Fruit fly (Drosophila melanogaster) whole organism, wandering third instar larva: ENCODE measurements around the gene fh.

Experiments used
- CG32264 ChIP-seq: fragments of 200-800 bp; sonication (Bioruptor generic); optimal IDR thresholded peaks from 2 replicates; lab custom pipeline; 2016; ENCODE audit warnings: missing biosample characterization, missing genetic modification characterization
- CrebA ChIP-seq: fragments of 200-800 bp; sonication (Bioruptor generic); optimal IDR thresholded peaks from 2 replicates; lab custom pipeline; 2016; ENCODE audit warnings: missing biosample characterization, mild to moderate bottlenecking, missing genetic modification characterization, borderline replicate concordance
- Dfd ChIP-seq: fragments of >200 bp; optimal IDR thresholded peaks from 2 replicates; lab custom pipeline; 2017; ENCODE audit warnings: missing biosample characterization, missing genetic modification characterization
- HLH106 ChIP-seq: fragments of 200-800 bp; optimal IDR thresholded peaks from 3 replicates; lab custom pipeline; 2019; ENCODE audit warnings: missing biosample characterization, mild to moderate bottlenecking, missing genetic modification characterization, moderate library complexity
- Hnf4 ChIP-seq: fragments of 200-800 bp; sonication (Bioruptor generic); optimal IDR thresholded peaks from 2 replicates; lab custom pipeline; 2016; ENCODE audit warnings: missing biosample characterization, mild to moderate bottlenecking, missing genetic modification characterization
- Hr78 ChIP-seq: fragments of >200 bp; optimal IDR thresholded peaks from 2 replicates; lab custom pipeline; 2017; ENCODE audit warnings: missing biosample characterization, missing genetic modification characterization
- Hr83 ChIP-seq: fragments of 200-300 bp; sonication (Bioruptor generic); optimal IDR thresholded peaks from 2 replicates; lab custom pipeline; 2016; ENCODE audit warnings: missing biosample characterization, mild to moderate bottlenecking, missing genetic modification characterization, moderate library complexity; ENCODE audit not compliant: poor library complexity, severe bottlenecking
- Mio ChIP-seq: sonication (Bioruptor generic); optimal IDR thresholded peaks from 2 replicates; lab custom pipeline; 2016; ENCODE audit warnings: missing biosample characterization, missing genetic modification characterization
- N ChIP-seq: fragments of >200 bp; optimal IDR thresholded peaks from 2 replicates; lab custom pipeline; 2018; ENCODE audit warnings: missing biosample characterization, missing external identifiers, missing genetic modification characterization
- OdsH ChIP-seq: fragments of 200-800 bp; sonication (Bioruptor generic); optimal IDR thresholded peaks from 2 replicates; lab custom pipeline; 2016; ENCODE audit warnings: missing biosample characterization, mild to moderate bottlenecking, missing genetic modification characterization
- Rel ChIP-seq, 2 experiments: fragments of 200-800 bp; sonication (Bioruptor generic) in 1 of 2; optimal IDR thresholded peaks; 2 replicates in 1 of 2; 3 replicates in 1 of 2; lab custom pipeline; 2016 to 2019; ENCODE audit warnings: mild to moderate bottlenecking in 2 of 2, missing biosample characterization in 2 of 2, missing genetic modification characterization in 2 of 2, moderate library complexity in 1 of 2
- Sp1 ChIP-seq: fragments of 200-800 bp; sonication (Bioruptor generic); optimal IDR thresholded peaks from 3 replicates; lab custom pipeline; 2019; ENCODE audit warnings: missing biosample characterization, mild to moderate bottlenecking, missing genetic modification characterization, moderate library complexity
- br ChIP-seq: fragments of 200-800 bp; sonication (Bioruptor generic); optimal IDR thresholded peaks from 2 replicates; lab custom pipeline; 2016; ENCODE audit warnings: missing biosample characterization, missing genetic modification characterization
- dmrt93B ChIP-seq: fragments of 200-800 bp; sonication (Bioruptor generic); optimal IDR thresholded peaks from 2 replicates; lab custom pipeline; 2018; ENCODE audit warnings: missing biosample characterization, mild to moderate bottlenecking, missing genetic modification characterization
- dsf ChIP-seq: sonication (Bioruptor generic); optimal IDR thresholded peaks from 2 replicates; lab custom pipeline; 2016; ENCODE audit warnings: missing biosample characterization, missing genetic modification characterization, borderline replicate concordance
- ey ChIP-seq: fragments of 200-800 bp; sonication (Bioruptor generic); optimal IDR thresholded peaks from 2 replicates; lab custom pipeline; 2016; ENCODE audit warnings: missing biosample characterization, missing genetic modification characterization
- foxo ChIP-seq, 2 experiments: fragments of 200-800 bp; sonication (Bioruptor generic); optimal IDR thresholded peaks; 2 replicates in 1 of 2; 3 replicates in 1 of 2; lab custom pipeline; 2016 to 2017; ENCODE audit warnings: missing biosample characterization in 2 of 2, missing genetic modification characterization in 2 of 2
- fru ChIP-seq: fragments of 200-800 bp; sonication (Bioruptor generic); optimal IDR thresholded peaks from 3 replicates; lab custom pipeline; 2016; ENCODE audit warnings: missing biosample characterization, mild to moderate bottlenecking, missing genetic modification characterization
- h ChIP-seq: fragments of 200-800 bp; sonication (Bioruptor generic); optimal IDR thresholded peaks from 3 replicates; lab custom pipeline; 2016; ENCODE audit warnings: missing biosample characterization, mild to moderate bottlenecking, missing genetic modification characterization
- jim ChIP-seq: fragments of 175-275, 200-325 bp; sonication (Bioruptor generic); optimal IDR thresholded peaks from 2 replicates; lab custom pipeline; 2016; ENCODE audit warnings: missing biosample characterization, mild to moderate bottlenecking, missing genetic modification characterization
- pan ChIP-seq: fragments of >200 bp; optimal IDR thresholded peaks from 2 replicates; lab custom pipeline; 2017
- rgr ChIP-seq: fragments of 200-800 bp; sonication (Bioruptor generic); optimal IDR thresholded peaks from 3 replicates; lab custom pipeline; 2016; ENCODE audit warnings: missing biosample characterization, mild to moderate bottlenecking, missing genetic modification characterization
- sv ChIP-seq: fragments of 200-800 bp; sonication (Bioruptor generic); optimal IDR thresholded peaks from 3 replicates; lab custom pipeline; 2016; ENCODE audit warnings: missing biosample characterization, missing genetic modification characterization
- tai ChIP-seq: sonication (Bioruptor generic); optimal IDR thresholded peaks from 2 replicates; lab custom pipeline; 2016; ENCODE audit warnings: missing biosample characterization, missing genetic modification characterization
- woc ChIP-seq: sonication (Bioruptor generic); optimal IDR thresholded peaks from 2 replicates; lab custom pipeline; 2016; ENCODE audit warnings: missing biosample characterization, mild to moderate bottlenecking, missing genetic modification characterization

fh gene

DNA sequence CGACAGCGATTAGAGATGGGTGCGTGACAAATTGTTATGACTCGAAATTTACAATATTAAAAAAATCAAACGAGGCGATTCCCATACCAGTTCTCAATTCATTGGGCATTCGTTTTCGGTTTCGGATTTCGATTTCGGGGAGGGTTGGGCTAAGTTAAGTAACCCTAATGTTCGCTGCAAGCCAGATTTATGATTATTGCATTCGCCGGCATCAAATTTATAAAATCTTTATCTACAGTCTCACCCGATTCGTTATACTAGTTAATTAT, 20.9 kb downstream of the fh start:
- no peak for TF ChIP-seq fru (GFP tag; lab: Kevin White, UChicago)
- TF ChIP-seq CG32264 (GFP tag; lab: Kevin White, UChicago): no peak
- no peak for TF ChIP-seq foxo (GFP tag; optimal IDR thresholded peaks at IDR 0.05; lab: Kevin White, UChicago)
- TF ChIP-seq jim: no peak
- TF ChIP-seq dsf (GFP tag; lab: Kevin White, UChicago): no peak
- no peak for TF ChIP-seq rgr (GFP tag; lab: Kevin White, UChicago)
- TF ChIP-seq CrebA (GFP tag; lab: Kevin White, UChicago): no peak
- TF ChIP-seq sv (GFP tag; lab: Kevin White, UChicago): no peak
- no peak for TF ChIP-seq br
- TF ChIP-seq woc (GFP tag; lab: Kevin White, UChicago): no peak
- no peak for TF ChIP-seq N (GFP tag; lab: Kevin White, UChicago)

DNA sequence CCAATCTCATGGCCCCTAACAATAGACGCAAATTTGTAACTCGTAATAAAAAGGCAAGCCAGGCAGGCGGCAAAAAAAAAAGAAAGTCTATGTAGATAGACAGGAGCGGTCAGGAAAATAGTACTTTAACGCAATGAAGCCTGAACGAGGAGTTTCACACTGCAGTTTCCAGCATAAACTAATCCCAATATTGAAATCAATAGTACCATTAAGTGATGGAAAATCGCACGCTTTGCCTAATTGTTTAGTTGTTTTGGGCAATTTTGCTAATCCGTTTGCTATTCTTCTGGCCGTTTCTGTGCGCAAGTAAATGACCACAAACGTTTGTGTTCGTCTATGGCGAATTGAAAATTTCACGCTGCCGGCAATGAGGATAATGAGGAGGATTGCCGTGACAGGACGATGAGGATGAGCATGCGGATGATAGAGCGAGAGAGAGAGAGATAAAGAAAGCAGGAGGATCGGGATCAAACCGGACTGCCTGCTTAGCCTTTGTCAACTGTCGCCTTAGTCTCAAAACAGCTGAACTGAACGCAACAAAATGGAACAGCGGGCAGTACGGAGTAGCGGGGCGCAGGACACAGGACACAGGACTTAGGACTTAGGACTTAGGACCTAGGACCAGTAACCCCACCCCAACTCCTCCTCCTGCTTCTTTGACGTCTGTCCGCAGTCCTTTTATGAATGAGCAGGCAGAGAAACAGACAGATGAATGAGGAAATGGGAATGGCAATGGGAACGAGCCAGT, 21.4 kb downstream of the fh start:
- TF ChIP-seq HLH106 (tag; lab: Kevin White, UChicago) (no peak), OdsH (GFP tag; lab: Kevin White, UChicago) (no peak), ey (GFP tag; lab: Kevin White, UChicago) (no peak), Sp1 (GFP tag; lab: Kevin White, UChicago) (no peak), N (GFP tag; lab: Kevin White, UChicago) (no peak), Hr78 (GFP tag; lab: Kevin White, UChicago) (no peak), sv (GFP tag; lab: Kevin White, UChicago) (no peak)
- TF ChIP-seq, all 38 proteins: peak for 0

DNA sequence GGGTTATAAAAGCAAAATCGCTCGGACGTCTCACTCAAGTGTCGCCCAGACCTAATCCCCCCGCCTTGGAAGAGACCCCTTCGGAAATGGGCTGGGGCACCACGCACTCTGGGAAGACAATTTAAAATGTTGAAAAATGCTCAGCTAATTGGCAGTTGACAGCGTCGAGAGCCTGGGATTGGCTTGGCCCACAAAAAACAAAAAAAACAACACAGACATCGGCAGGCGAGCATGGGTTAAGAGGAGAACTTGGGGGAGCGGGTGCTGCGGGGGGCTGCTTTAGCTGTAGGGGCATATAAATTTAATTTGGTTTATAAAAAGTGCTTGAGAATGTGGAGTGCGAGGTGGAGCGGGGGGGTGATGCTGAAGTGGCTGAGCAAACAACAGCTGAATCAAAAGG, 26.4 kb downstream of the fh start:
- TF ChIP-seq fru (GFP tag; lab: Kevin White, UChicago): no peak
- TF ChIP-seq Rel (GFP tag; optimal IDR thresholded peaks at IDR 0.05; lab: Kevin White, UChicago): no peak
- TF ChIP-seq Rel (tag; optimal IDR thresholded peaks at IDR 0.05; lab: Kevin White, UChicago): no peak
- no peak for TF ChIP-seq woc (GFP tag; lab: Kevin White, UChicago)
- no peak for TF ChIP-seq Hnf4 (GFP tag; lab: Kevin White, UChicago)
- no peak for TF ChIP-seq pan (lab: Kevin White, UChicago)

DNA sequence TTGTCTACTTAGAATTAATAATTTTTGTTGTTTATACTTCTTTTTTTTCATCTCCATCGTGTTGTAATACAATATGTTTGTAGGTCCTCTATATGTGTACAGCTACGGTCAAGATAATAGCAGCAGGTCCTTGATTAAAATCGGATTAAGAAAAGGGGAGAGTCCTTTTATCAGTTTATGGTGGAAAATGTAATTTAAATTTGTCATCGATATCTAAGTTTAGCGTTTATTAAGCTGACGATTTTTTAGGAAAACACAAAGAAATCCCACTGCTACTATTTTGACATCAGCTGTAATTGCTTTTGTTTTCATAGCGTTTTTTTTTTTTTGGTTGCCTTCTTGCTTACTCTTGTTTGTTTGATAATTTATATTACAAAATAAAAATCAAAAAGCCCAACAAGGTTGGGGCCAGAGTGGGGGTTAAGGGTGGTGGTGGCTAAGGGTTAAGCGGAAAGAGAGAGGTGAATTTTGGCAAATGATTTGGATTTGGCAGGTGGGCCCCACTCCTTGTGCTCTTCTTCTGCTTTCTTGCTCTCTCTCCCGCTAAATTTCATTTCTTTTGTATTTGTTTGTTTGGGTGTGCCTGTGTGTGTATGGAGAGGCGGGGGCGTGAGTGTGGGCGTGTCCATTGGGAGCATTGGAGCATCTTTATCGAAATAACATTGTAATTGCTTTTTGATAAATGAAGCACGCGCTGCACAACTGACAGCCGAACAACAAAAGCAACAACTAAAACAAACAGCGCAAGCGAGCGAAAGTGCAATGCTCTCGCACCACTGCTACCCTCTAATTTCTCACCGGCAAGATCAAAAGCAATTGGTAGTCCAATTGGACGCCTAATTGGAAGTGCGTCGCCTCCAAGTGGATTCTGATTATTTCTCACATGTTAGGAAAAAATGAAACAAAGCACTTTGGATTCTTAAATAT, 27.8 kb downstream of the fh start:
- peak; percentile 17 for TF ChIP-seq woc (GFP tag; lab: Kevin White, UChicago)
- peak; percentile 26 for TF ChIP-seq HLH106 (tag; lab: Kevin White, UChicago)
- no peak for TF ChIP-seq Hr83 (GFP tag; lab: Kevin White, UChicago)
- TF ChIP-seq dmrt93B: peak; percentile 7
- peak; percentile 30 for TF ChIP-seq rgr (GFP tag; lab: Kevin White, UChicago)
- no peak for TF ChIP-seq CrebA (GFP tag; lab: Kevin White, UChicago)
- TF ChIP-seq Mio (GFP tag; lab: Kevin White, UChicago): no peak
- TF ChIP-seq foxo (GFP tag; optimal IDR thresholded peaks at IDR 0.05; lab: Kevin White, UChicago): peak in 1 of 2 experiments; percentile 45
- peak; percentile 30 for TF ChIP-seq ey (GFP tag; lab: Kevin White, UChicago)
- TF ChIP-seq OdsH (GFP tag; lab: Kevin White, UChicago): peak; percentile 2
- peak; percentile 49 for TF ChIP-seq fru (GFP tag; lab: Kevin White, UChicago)
- no peak for TF ChIP-seq Hnf4 (GFP tag; lab: Kevin White, UChicago)
- no peak for TF ChIP-seq tai (GFP tag; lab: Kevin White, UChicago)
- TF ChIP-seq h (GFP tag; lab: Kevin White, UChicago): peak; percentile 21
- no peak for TF ChIP-seq Sp1 (GFP tag; lab: Kevin White, UChicago)
- no peak for TF ChIP-seq N (GFP tag; lab: Kevin White, UChicago)

DNA sequence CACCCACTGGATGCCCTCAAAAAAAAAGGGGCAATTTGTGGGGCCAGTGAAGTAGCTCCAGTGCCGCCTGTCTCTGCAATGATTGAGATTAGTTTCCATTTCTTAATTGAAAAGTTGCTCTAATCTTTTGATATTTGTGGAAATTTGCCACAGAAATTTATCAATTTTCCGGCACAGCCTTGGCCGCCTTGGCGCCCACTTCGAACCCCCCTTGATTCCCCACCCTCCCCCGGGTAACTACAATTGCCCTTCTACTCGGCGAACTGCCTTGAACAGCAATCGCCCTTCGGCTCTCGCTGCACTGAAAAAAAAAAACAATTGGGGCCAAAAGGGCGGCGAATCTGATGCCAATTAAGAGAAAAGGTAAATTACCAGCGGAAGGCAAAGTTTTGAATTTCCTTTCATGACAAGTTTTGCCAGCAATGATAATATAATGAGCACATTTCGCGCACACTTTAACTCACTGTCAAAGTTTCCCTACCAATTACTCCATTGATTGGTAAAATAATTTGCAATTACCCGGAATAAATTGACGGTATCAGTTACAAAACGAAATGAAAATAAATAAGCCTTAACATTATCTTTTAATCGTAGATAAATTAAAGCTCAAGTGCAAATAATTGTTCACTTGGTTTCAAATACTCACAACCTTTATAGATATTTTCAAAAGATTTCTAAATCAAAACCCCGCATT, 29.1 kb downstream of the fh start:
- TF ChIP-seq Dfd (GFP tag; lab: Kevin White, UChicago): no peak
